Fruit fly (Drosophila melanogaster): ENCODE results near the gene Gr64c.

The Gr64c gene

dm6 chr3L:4028305-4028704, at the start of gene Gr64c, which contains the start of gene Gr64b:
Gene Gr64c, plus strand, starts transcription at chr3L:4028605.
Gene Gr64b, plus strand, starts transcription at chr3L:4028605.
- no peak for TF ChIP-seq pan (optimal IDR thresholded peaks at IDR 0.05)

- no peak for TF ChIP-seq EcR (GFP tag; optimal IDR thresholded peaks at IDR 0.05)
- TF ChIP-seq pan (optimal IDR thresholded peaks at IDR 0.05) = no peak
- no peak for TF ChIP-seq psq (optimal IDR thresholded peaks at IDR 0.05)
- no peak for TF ChIP-seq Dll (optimal IDR thresholded peaks at IDR 0.05)
- TF ChIP-seq usp (GFP tag; optimal IDR thresholded peaks at IDR 0.05) = no peak
- no peak for TF ChIP-seq CG8478 (optimal IDR thresholded peaks at IDR 0.05)
Observed at dm6 chr3L:3978762-3979516, 49.5 kb upstream of the Gr64c start.

- TF ChIP-seq psq (optimal IDR thresholded peaks at IDR 0.05) (no peak), EcR (GFP tag; optimal IDR thresholded peaks at IDR 0.05) (no peak), usp (GFP tag; optimal IDR thresholded peaks at IDR 0.05) (no peak), pan (optimal IDR thresholded peaks at IDR 0.05) (no peak), CG8478 (optimal IDR thresholded peaks at IDR 0.05) (no peak), Dll (optimal IDR thresholded peaks at IDR 0.05) (no peak)
Observed at dm6 chr3L:3980027-3980426, 48.4 kb upstream of the Gr64c start.

dm6 chr3L:3983466-3983946, 44.9 kb upstream of the Gr64c start, which contains the start of gene scrt:
Gene scrt, plus strand, starts transcription at chr3L:3983896.
- no peak for TF ChIP-seq usp (GFP tag; optimal IDR thresholded peaks at IDR 0.05)
- TF ChIP-seq psq (optimal IDR thresholded peaks at IDR 0.05) = no peak
- TF ChIP-seq CG8478 (optimal IDR thresholded peaks at IDR 0.05) = no peak
- TF ChIP-seq EcR (GFP tag; optimal IDR thresholded peaks at IDR 0.05) = no peak
- TF ChIP-seq Dll (optimal IDR thresholded peaks at IDR 0.05) = no peak
- no peak for TF ChIP-seq pan (optimal IDR thresholded peaks at IDR 0.05)

dm6 chr3L:3995554-3995953, 32.9 kb upstream of the Gr64c start:
- no peak for TF ChIP-seq CG8478 (optimal IDR thresholded peaks at IDR 0.05)
- TF ChIP-seq psq (optimal IDR thresholded peaks at IDR 0.05) = no peak
- no peak for TF ChIP-seq pan (optimal IDR thresholded peaks at IDR 0.05)
- no peak for TF ChIP-seq usp (GFP tag; optimal IDR thresholded peaks at IDR 0.05)
- no peak for TF ChIP-seq EcR (GFP tag; optimal IDR thresholded peaks at IDR 0.05)
- no peak for TF ChIP-seq Dll (optimal IDR thresholded peaks at IDR 0.05)

- TF ChIP-seq pan (optimal IDR thresholded peaks at IDR 0.05) (no peak), CG8478 (optimal IDR thresholded peaks at IDR 0.05) (no peak), Dll (optimal IDR thresholded peaks at IDR 0.05) (no peak), usp (GFP tag; optimal IDR thresholded peaks at IDR 0.05) (no peak), EcR (GFP tag; optimal IDR thresholded peaks at IDR 0.05) (no peak), psq (optimal IDR thresholded peaks at IDR 0.05) (no peak)
Observed at dm6 chr3L:4000711-4001110, 27.7 kb upstream of the Gr64c start.

- TF ChIP-seq usp (GFP tag; optimal IDR thresholded peaks at IDR 0.05) = no peak
- TF ChIP-seq psq (optimal IDR thresholded peaks at IDR 0.05) = no peak
- no peak for TF ChIP-seq pan (optimal IDR thresholded peaks at IDR 0.05)
- TF ChIP-seq Dll (optimal IDR thresholded peaks at IDR 0.05) = no peak
- TF ChIP-seq CG8478 (optimal IDR thresholded peaks at IDR 0.05) = no peak
- no peak for TF ChIP-seq EcR (GFP tag; optimal IDR thresholded peaks at IDR 0.05)
Observed at dm6 chr3L:4001500-4001899, 26.9 kb upstream of the Gr64c start.

dm6 chr3L:4003316-4003715, 25.1 kb upstream of the Gr64c start, which contains the start of gene CG14985:
Gene CG14985, plus strand, starts transcription at chr3L:4003474.
- TF ChIP-seq psq (optimal IDR thresholded peaks at IDR 0.05) (no peak), Dll (optimal IDR thresholded peaks at IDR 0.05) (no peak), EcR (GFP tag; optimal IDR thresholded peaks at IDR 0.05) (no peak), usp (GFP tag; optimal IDR thresholded peaks at IDR 0.05) (no peak), CG8478 (optimal IDR thresholded peaks at IDR 0.05) (no peak), pan (optimal IDR thresholded peaks at IDR 0.05) (no peak)

dm6 chr3L:4007256-4007655, 21.1 kb upstream of the Gr64c start:
- TF ChIP-seq pan (optimal IDR thresholded peaks at IDR 0.05) (no peak), CG8478 (optimal IDR thresholded peaks at IDR 0.05) (no peak), EcR (GFP tag; optimal IDR thresholded peaks at IDR 0.05) (no peak)

dm6 chr3L:4010122-4010521, 18.3 kb upstream of the Gr64c start:
- no peak for TF ChIP-seq CG8478 (optimal IDR thresholded peaks at IDR 0.05)
- TF ChIP-seq EcR (GFP tag; optimal IDR thresholded peaks at IDR 0.05) = no peak
- TF ChIP-seq usp (GFP tag; optimal IDR thresholded peaks at IDR 0.05) = no peak
- TF ChIP-seq Dll (optimal IDR thresholded peaks at IDR 0.05) = no peak
- TF ChIP-seq psq (optimal IDR thresholded peaks at IDR 0.05) = no peak
- TF ChIP-seq pan (optimal IDR thresholded peaks at IDR 0.05) = no peak

dm6 chr3L:4014349-4014748, 14.1 kb upstream of the Gr64c start:
- TF ChIP-seq pan (optimal IDR thresholded peaks at IDR 0.05) (no peak), CG8478 (optimal IDR thresholded peaks at IDR 0.05) (no peak), EcR (GFP tag; optimal IDR thresholded peaks at IDR 0.05) (no peak), usp (GFP tag; optimal IDR thresholded peaks at IDR 0.05) (no peak), Dll (optimal IDR thresholded peaks at IDR 0.05) (no peak), psq (optimal IDR thresholded peaks at IDR 0.05) (no peak)

dm6 chr3L:4016754-4017153, 11.7 kb upstream of the Gr64c start:
- no peak for TF ChIP-seq EcR (GFP tag; optimal IDR thresholded peaks at IDR 0.05)
- TF ChIP-seq pan (optimal IDR thresholded peaks at IDR 0.05) = no peak
- TF ChIP-seq CG8478 (optimal IDR thresholded peaks at IDR 0.05) = no peak
- no peak for TF ChIP-seq psq (optimal IDR thresholded peaks at IDR 0.05)

All from whole organism.